Worm (Caenorhabditis elegans) whole organism, L4/young adult: ENCODE results near the gene adr-2.

Experiments used
- W03F9.2 ChIP-seq: fragments of 150-350 bp; optimal IDR thresholded peaks from 2 replicates; lab custom pipeline; 2014; ENCODE audit warnings: missing biosample characterization, missing genetic modification characterization
- dao-5 ChIP-seq: sonication (generic microtip); optimal IDR thresholded peaks from 2 replicates; lab custom pipeline; 2016; ENCODE audit warnings: missing genotype, missing genetic modification characterization, moderate library complexity, missing compliant biosample characterization
- him-1 ChIP-seq: sonication (generic microtip); optimal IDR thresholded peaks from 2 replicates; lab custom pipeline; 2016; ENCODE audit warnings: missing genotype, missing genetic modification reagents, missing genetic modification characterization, missing compliant biosample characterization

ce11 chrIII:7203130-7203775 is 29.4 kb downstream of the adr-2 start:
- TF ChIP-seq him-1 (tag; lab: Kevin White, UChicago) (no peak), dao-5 (tag; lab: Kevin White, UChicago) (no peak), W03F9.2 (tag; lab: Kevin White, UChicago) (no peak)
